Fruit fly (Drosophila melanogaster): ENCODE measurements around the gene CG15459.

dm6 chrX:20419313-20419712 lies 5.9 kb upstream of the CG15459 start, which contains the start of gene Obp19d:
- TF ChIP-seq rgr (GFP tag; optimal IDR thresholded peaks at IDR 0.05): no peak
- no peak for TF ChIP-seq Dif (GFP tag; optimal IDR thresholded peaks at IDR 0.05; ENCODE audit: partially characterized antibody)
- no peak for TF ChIP-seq Hr83 (GFP tag; optimal IDR thresholded peaks at IDR 0.05; ENCODE audit: poor library complexity, severe bottlenecking)
- no peak for TF ChIP-seq usp (GFP tag; optimal IDR thresholded peaks at IDR 0.05)
- no peak for TF ChIP-seq Hr78 (GFP tag; optimal IDR thresholded peaks at IDR 0.05)
- TF ChIP-seq Dfd (GFP tag; optimal IDR thresholded peaks at IDR 0.05): no peak
- no peak for TF ChIP-seq OdsH (GFP tag; optimal IDR thresholded peaks at IDR 0.05)
- TF ChIP-seq Vsx2 (GFP tag; optimal IDR thresholded peaks at IDR 0.05; ENCODE audit: partially characterized antibody): no peak
- no peak for TF ChIP-seq CG32264 (GFP tag; optimal IDR thresholded peaks at IDR 0.05)
- no peak for TF ChIP-seq Jra (GFP tag; optimal IDR thresholded peaks at IDR 0.05)

Data from whole organism, wandering third instar larva.